Worm (Caenorhabditis elegans): Measurements from ENCODE around the gene fbxc-27.

- no peak for TF ChIP-seq him-1 (tag; optimal IDR thresholded peaks at IDR 0.05)
- TF ChIP-seq dao-5 (tag; optimal IDR thresholded peaks at IDR 0.05), result no peak
These were observed 5.6 kb downstream of the fbxc-27 start for ce11 chrII:915206-915605.
